Fruit fly (Drosophila melanogaster): ENCODE results near the gene lin-52.

DNA sequence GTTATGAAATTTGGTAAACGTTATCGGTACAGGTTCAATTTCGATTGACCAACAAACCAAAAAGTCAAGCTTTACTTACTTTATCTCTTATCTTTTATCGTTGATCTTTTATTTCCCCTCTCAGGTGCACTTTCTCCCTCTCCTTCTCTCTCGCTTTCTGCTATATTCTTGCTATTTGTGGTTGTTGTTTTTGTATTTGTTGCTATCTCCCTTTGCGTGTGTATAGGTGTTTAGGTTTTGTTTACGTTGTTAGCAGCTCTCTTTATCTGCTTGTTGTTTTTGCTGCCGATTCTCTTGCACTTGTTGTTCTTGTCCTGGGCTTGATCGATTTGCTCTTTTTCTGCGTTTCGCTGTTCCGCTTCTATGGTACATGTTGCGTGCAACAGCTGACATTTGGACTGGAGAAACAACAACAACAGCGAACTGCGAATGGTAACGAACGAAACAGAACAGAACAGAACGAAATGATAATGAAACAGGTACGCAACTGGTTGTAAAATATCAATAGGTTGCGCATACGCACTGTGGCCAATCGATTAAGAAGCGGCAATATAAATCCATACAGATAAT lies 10.4 kb downstream of the lin-52 start:
- TF ChIP-seq Myc (optimal IDR thresholded peaks at IDR 0.05) (no peak), psq (optimal IDR thresholded peaks at IDR 0.05) (no peak)
